Worm (Caenorhabditis elegans): ENCODE measurements around the gene mltn-10.

- TF ChIP-seq ztf-11 (tag; optimal IDR thresholded peaks at IDR 0.05) (no peak), egl-27 (tag; optimal IDR thresholded peaks at IDR 0.05) (no peak), aly-2 (tag; optimal IDR thresholded peaks at IDR 0.05) (no peak), mml-1 (tag; optimal IDR thresholded peaks at IDR 0.05) (no peak), pha-4 (tag; optimal IDR thresholded peaks at IDR 0.05) (no peak), daf-12 (tag; optimal IDR thresholded peaks at IDR 0.05) (no peak), tbx-2 (tag; optimal IDR thresholded peaks at IDR 0.05) (no peak), jun-1 (tag; optimal IDR thresholded peaks at IDR 0.05) (no peak), fos-1 (tag; optimal IDR thresholded peaks at IDR 0.05) (no peak), ceh-82 (tag; optimal IDR thresholded peaks at IDR 0.05) (no peak), elt-1 (tag; optimal IDR thresholded peaks at IDR 0.05) (no peak), nhr-12 (tag; optimal IDR thresholded peaks at IDR 0.05) (no peak)
Measured at ce11 chrII:14636737-14637136, 13.9 kb downstream of the mltn-10 start, which contains the start of gene sre-13.

All from whole organism, L3 larva.